Worm (Caenorhabditis elegans) whole organism, midembryonic: ENCODE results near the gene fbxa-112.

Experiments
- T22C8.4 ChIP-seq: fragments of 200-800 bp; sonication (Bioruptor generic); IDR thresholded peaks from 2 replicates; pipeline ENCODE4 v1.3.6; 2022; ENCODE audit warnings: missing genetic modification characterization, missing compliant biosample characterization
- cog-1 ChIP-seq: sonication (generic microtip); optimal IDR thresholded peaks from 2 replicates; lab custom pipeline; 2016; ENCODE audit warnings: missing genetic modification characterization, missing compliant biosample characterization
- flt-1 ChIP-seq: fragments of 200-800 bp; sonication (Bioruptor generic); IDR thresholded peaks from 2 replicates; pipeline ENCODE4 v1.3.6; 2022; ENCODE audit warnings: missing genetic modification characterization, missing compliant biosample characterization
- klf-2 ChIP-seq: fragments of 200-800 bp; sonication (Bioruptor generic); conservative IDR thresholded peaks from 2 replicates; pipeline ENCODE4 v1.3.6; 2022; ENCODE audit warnings: missing genetic modification reagents, missing genetic modification characterization, missing compliant biosample characterization
- med-1 ChIP-seq: sonication (generic microtip); optimal IDR thresholded peaks from 2 replicates; lab custom pipeline; 2017; ENCODE audit warnings: missing genetic modification characterization, mild to moderate bottlenecking, missing compliant biosample characterization, antibody characterized with exemption, missing genetic modification reagents; ENCODE audit not compliant: insufficient read depth
- ref-1 ChIP-seq: fragments of 200-800 bp; sonication (Bioruptor generic); conservative IDR thresholded peaks from 2 replicates; pipeline ENCODE4 v1.3.6; 2022; ENCODE audit warnings: missing genetic modification reagents, missing genetic modification characterization, missing compliant biosample characterization
- tab-1 ChIP-seq: fragments of 200-800 bp; sonication (Bioruptor generic); IDR thresholded peaks from 2 replicates; pipeline ENCODE4 v1.3.6; 2022; ENCODE audit warnings: missing genetic modification characterization, missing compliant biosample characterization
- ztf-23 ChIP-seq: fragments of 200-800 bp; sonication (Bioruptor generic); IDR thresholded peaks from 2 replicates; pipeline ENCODE4 v1.3.6; 2022; ENCODE audit warnings: missing genetic modification reagents, missing genetic modification characterization, missing compliant biosample characterization
- ztf-29 ChIP-seq: fragments of 200-800 bp; sonication (Bioruptor generic); IDR thresholded peaks from 2 replicates; pipeline ENCODE4 v1.3.6; 2022; ENCODE audit warnings: missing genetic modification reagents, missing genetic modification characterization, missing compliant biosample characterization

The fbxa-112 gene

ce11 chrV:16919675-16920074 is 28.2 kb downstream of the fbxa-112 start:
- TF ChIP-seq med-1 (no peak), tab-1 (GFP tag; lab: Robert Waterston, UW) (no peak), klf-2 (no peak), ztf-23 (GFP tag; lab: Robert Waterston, UW) (no peak), ref-1 (GFP tag; lab: Robert Waterston, UW) (no peak), T22C8.4 (no peak), cog-1 (no peak), ztf-29 (no peak), flt-1 (GFP tag; lab: Robert Waterston, UW) (no peak)

DNA sequence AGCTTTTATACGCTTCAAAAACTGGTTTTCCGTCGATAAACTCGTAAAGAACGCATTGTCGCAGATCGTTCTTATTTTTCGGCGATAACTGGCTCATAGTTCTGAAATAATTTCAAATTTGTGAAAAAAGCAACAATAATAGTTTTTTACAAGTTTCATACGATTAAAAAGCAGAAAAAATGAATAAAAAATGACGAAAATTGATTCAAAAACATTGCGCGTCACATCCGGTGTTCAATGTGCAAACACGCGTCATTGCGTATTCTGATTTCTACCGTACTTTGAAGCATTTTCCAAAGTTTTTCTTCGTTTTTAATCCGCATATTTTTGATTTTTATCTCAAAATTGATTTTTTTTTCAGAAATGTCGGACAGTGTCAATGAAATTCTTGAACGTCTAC is 29.5 kb downstream of the fbxa-112 start, which contains the start of the genes fbxa-206 and Y102A5C.2:
Gene fbxa-206 (minus strand): TSS at position 101 of the 400 bp plus-strand sequence.
Gene Y102A5C.2 (plus strand): TSS at position 354 of the 400 bp plus-strand sequence.
- TF ChIP-seq ztf-23 (GFP tag; lab: Robert Waterston, UW): no peak

DNA sequence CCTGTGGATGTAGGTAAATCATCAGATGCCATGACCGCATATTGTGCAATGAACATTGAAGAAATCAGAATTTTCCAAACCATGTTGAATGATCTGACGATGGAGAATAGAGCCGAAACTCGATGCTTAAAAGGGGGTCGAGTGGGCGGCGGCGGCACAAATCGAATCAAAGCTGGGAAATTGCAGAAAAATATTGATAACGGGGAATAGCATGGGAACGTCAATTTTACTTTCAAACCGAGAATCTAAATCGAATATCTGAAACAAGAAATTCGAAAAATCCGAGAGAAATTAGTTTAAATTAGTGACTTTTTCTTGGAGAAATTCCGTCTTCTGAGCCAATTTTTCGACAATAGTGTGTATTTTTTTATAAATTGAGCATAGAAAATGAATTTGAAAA is 31.8 kb downstream of the fbxa-112 start, which contains the start of gene F09C6.10:
Gene F09C6.10 (minus strand): TSS at position 101 of the 400 bp plus-strand sequence.
- TF ChIP-seq ztf-29: no peak
- no peak for TF ChIP-seq T22C8.4
- no peak for TF ChIP-seq klf-2
- TF ChIP-seq flt-1 (GFP tag; lab: Robert Waterston, UW): no peak
- no peak for TF ChIP-seq med-1
- TF ChIP-seq ref-1 (GFP tag; lab: Robert Waterston, UW): no peak
- TF ChIP-seq cog-1: no peak
- no peak for TF ChIP-seq tab-1 (GFP tag; lab: Robert Waterston, UW)
- TF ChIP-seq ztf-23 (GFP tag; lab: Robert Waterston, UW): no peak

DNA sequence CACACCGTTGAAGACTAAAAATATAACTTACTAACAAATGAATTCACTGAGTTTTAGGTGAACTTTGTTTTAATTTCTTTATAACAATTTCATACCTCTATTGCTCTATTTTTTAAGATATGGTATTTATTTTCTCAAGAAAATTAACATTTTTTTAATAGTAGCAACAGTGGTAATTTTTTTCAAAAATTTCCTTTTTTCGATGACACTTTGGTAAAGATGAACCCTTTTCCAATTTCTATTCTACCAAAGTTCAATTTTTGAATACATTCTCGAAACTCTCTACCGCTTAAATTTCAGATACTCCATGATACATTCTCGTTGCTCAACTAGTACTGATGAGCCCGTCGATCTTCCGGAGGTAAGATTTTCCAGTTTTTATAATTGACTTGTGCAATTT is 36.0 kb downstream of the fbxa-112 start, which contains the start of gene nhr-116:
Gene nhr-116 (plus strand): TSS at position 301 of the 400 bp plus-strand sequence.
- TF ChIP-seq flt-1 (GFP tag; lab: Robert Waterston, UW): no peak
- no peak for TF ChIP-seq ztf-29
- TF ChIP-seq ztf-23 (GFP tag; lab: Robert Waterston, UW): no peak

- TF ChIP-seq cog-1: no peak
- TF ChIP-seq tab-1 (GFP tag; lab: Robert Waterston, UW): no peak
- no peak for TF ChIP-seq med-1
- TF ChIP-seq ztf-29: no peak
- TF ChIP-seq klf-2: no peak
- no peak for TF ChIP-seq ztf-23 (GFP tag; lab: Robert Waterston, UW)
- TF ChIP-seq flt-1 (GFP tag; lab: Robert Waterston, UW): no peak
- TF ChIP-seq ref-1 (GFP tag; lab: Robert Waterston, UW): no peak
- no peak for TF ChIP-seq T22C8.4
Observed at ce11 chrV:16911294-16911693, 36.6 kb downstream of the fbxa-112 start.

- TF ChIP-seq T22C8.4 (no peak), ref-1 (GFP tag; lab: Robert Waterston, UW) (no peak), ztf-29 (no peak), klf-2 (no peak)
Observed at ce11 chrV:16910864-16911263, 37.0 kb downstream of the fbxa-112 start.

ce11 chrV:16909871-16910270 is 38.0 kb downstream of the fbxa-112 start, which contains the start of gene F09C6.16:
F09C6.16 (minus strand) TSS chrV:16909971.
- no peak for TF ChIP-seq klf-2
- no peak for TF ChIP-seq ztf-29
- TF ChIP-seq tab-1 (GFP tag; lab: Robert Waterston, UW): no peak
- TF ChIP-seq flt-1 (GFP tag; lab: Robert Waterston, UW): no peak
- TF ChIP-seq T22C8.4: no peak
- TF ChIP-seq ref-1 (GFP tag; lab: Robert Waterston, UW): no peak
- no peak for TF ChIP-seq ztf-23 (GFP tag; lab: Robert Waterston, UW)
- TF ChIP-seq cog-1: no peak
- no peak for TF ChIP-seq med-1

DNA sequence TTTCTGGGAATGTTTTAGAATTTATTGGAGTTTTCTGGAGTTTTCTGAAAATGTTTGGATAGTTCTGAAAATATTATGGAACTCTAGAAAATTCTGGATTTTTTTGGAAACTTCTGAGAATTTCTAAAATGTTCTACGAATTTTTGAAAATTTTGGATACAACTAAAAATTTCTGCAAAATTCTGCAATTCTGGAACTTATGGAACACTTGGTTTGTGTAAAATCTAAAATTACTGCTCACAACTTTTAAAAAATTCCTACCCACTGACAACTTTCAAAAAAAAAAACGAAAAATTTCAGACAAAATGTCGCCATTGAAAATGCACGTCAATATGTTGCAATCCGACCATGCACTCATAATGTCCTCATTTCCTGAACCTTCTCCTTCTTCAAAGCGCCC is 43.3 kb downstream of the fbxa-112 start, which contains the start of gene nhr-262:
Gene nhr-262 (plus strand): TSS at position 301 of the 400 bp plus-strand sequence.
- no peak for TF ChIP-seq ztf-29
- TF ChIP-seq flt-1 (GFP tag; lab: Robert Waterston, UW): no peak
- no peak for TF ChIP-seq klf-2
- no peak for TF ChIP-seq T22C8.4
- TF ChIP-seq cog-1: no peak

ce11 chrV:16902726-16903125 is 45.2 kb downstream of the fbxa-112 start, which contains the start of gene srd-68:
srd-68 (minus strand) TSS chrV:16902826.
- TF ChIP-seq flt-1 (GFP tag; lab: Robert Waterston, UW) (no peak), klf-2 (no peak), tab-1 (GFP tag; lab: Robert Waterston, UW) (no peak), med-1 (no peak), ztf-29 (no peak), ztf-23 (GFP tag; lab: Robert Waterston, UW) (no peak), cog-1 (no peak), ref-1 (GFP tag; lab: Robert Waterston, UW) (no peak)

DNA sequence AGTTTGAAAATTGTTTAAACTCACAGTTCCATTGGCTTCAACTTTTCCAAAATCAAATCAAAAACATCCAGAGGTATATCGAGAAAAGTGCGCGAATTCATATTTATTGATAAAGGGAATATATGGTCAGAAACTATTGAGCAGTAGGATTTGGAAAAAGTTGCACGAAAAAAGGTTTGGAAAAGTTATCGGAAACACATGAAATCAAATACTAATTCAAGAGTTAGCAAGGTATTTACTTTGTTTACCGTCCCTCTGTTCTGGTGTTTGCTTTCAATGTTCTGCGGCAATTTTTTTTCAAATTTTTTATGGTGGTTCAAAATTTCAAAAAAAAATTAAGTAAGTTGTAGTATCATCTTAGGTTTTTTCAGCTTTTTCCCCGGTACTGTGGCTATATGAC is 48.6 kb downstream of the fbxa-112 start, which contains the start of gene fbxa-45:
Gene fbxa-45 (minus strand): TSS at position 101 of the 400 bp plus-strand sequence.
- TF ChIP-seq klf-2 (no peak), cog-1 (no peak), ztf-23 (GFP tag; lab: Robert Waterston, UW) (no peak), tab-1 (GFP tag; lab: Robert Waterston, UW) (no peak), ztf-29 (no peak), flt-1 (GFP tag; lab: Robert Waterston, UW) (no peak), med-1 (no peak), ref-1 (GFP tag; lab: Robert Waterston, UW) (no peak), T22C8.4 (no peak)
